Worm (Caenorhabditis elegans): ENCODE data around the gene emb-5.

DNA sequence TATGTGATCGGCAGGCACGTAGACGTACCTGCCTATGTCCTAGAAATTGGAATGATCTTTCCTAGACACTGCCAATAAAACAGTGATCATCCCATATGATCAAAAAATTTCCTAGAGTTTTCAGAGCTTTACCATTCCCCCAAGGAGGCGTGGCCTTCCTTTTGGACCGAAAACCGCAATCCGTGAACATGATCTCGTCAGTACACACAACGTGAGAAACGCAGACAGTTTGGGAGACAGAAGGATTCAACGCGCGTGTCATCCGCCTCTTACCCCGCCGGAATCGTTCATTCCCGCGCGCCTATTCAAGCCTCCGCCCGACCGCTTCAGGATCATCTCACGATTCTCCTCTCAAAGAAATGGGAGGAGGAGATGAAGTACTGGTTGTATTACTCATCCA lies 45.0 kb upstream of the emb-5 start, which contains the start of gene B0393.5:
- no peak for TF ChIP-seq elt-3 (tag; optimal IDR thresholded peaks at IDR 0.05)
- no peak for TF ChIP-seq ztf-4 (tag; optimal IDR thresholded peaks at IDR 0.05)
- no peak for TF ChIP-seq mdl-1 (tag; optimal IDR thresholded peaks at IDR 0.05)
- no peak for TF ChIP-seq mab-5 (tag; optimal IDR thresholded peaks at IDR 0.05)
- TF ChIP-seq R02D3.7 (tag; optimal IDR thresholded peaks at IDR 0.05), result no peak
- TF ChIP-seq dmd-4 (tag; optimal IDR thresholded peaks at IDR 0.05), result no peak
- no peak for TF ChIP-seq lin-39 (tag; optimal IDR thresholded peaks at IDR 0.05)
- no peak for TF ChIP-seq nhr-77 (tag; optimal IDR thresholded peaks at IDR 0.05)
- no peak for TF ChIP-seq nhr-12 (tag; optimal IDR thresholded peaks at IDR 0.05)
- no peak for TF ChIP-seq blmp-1 (tag; optimal IDR thresholded peaks at IDR 0.05; ENCODE audit: insufficient read depth)
- TF ChIP-seq gmeb-1 (tag; optimal IDR thresholded peaks at IDR 0.05), result no peak
- no peak for TF ChIP-seq skn-1 (tag; optimal IDR thresholded peaks at IDR 0.05)
